Fruit fly (Drosophila melanogaster) whole organism, embryonic: ENCODE measurements around the gene CG5902.

Experiments
- Ada2b ChIP-seq: fragments of 200-800 bp; sonication (Bioruptor generic); IDR thresholded peaks from 2 replicates; pipeline ENCODE4 v1.3.6; 2022; ENCODE audit warnings: missing biosample characterization, missing genetic modification characterization
- CG10431 ChIP-seq: fragments of 200-800 bp; sonication (Bioruptor generic); optimal IDR thresholded peaks from 3 replicates; lab custom pipeline; 2018; ENCODE audit warnings: missing biosample characterization, mild to moderate bottlenecking, missing genetic modification characterization
- CG10543 ChIP-seq: fragments of 200-800 bp; sonication (Bioruptor generic); optimal IDR thresholded peaks from 3 replicates; lab custom pipeline; 2017; ENCODE audit warnings: missing biosample characterization, mild to moderate bottlenecking, missing genetic modification characterization, moderate library complexity
- CG11398 ChIP-seq: fragments of 200-800 bp; sonication (Bioruptor generic); optimal IDR thresholded peaks from 2 replicates; lab custom pipeline; 2016; ENCODE audit warnings: missing biosample characterization, missing genetic modification characterization
- CG14441 ChIP-seq: fragments of 200-800 bp; sonication (Bioruptor generic); IDR thresholded peaks from 2 replicates; pipeline ENCODE4 v1.3.6; 2022; ENCODE audit warnings: missing biosample characterization, missing genetic modification characterization
- CG16779 ChIP-seq: fragments of 200-800 bp; sonication (Bioruptor generic); IDR thresholded peaks from 2 replicates; pipeline ENCODE4 v1.3.6; 2022; ENCODE audit warnings: missing biosample characterization, missing genetic modification characterization
- CG17361 ChIP-seq: fragments of 200-800 bp; sonication (Bioruptor generic); IDR thresholded peaks from 3 replicates; pipeline ENCODE4 v1.3.6; 2022; ENCODE audit warnings: missing biosample characterization, missing genetic modification characterization
- CG2199 ChIP-seq: fragments of 200-800 bp; sonication (Bioruptor generic); IDR thresholded peaks from 3 replicates; pipeline ENCODE4 v1.3.6; 2022; ENCODE audit warnings: missing biosample characterization, missing genetic modification characterization
- CG7372 ChIP-seq: fragments of 200-800 bp; sonication (Bioruptor generic); IDR thresholded peaks from 2 replicates; pipeline ENCODE4 v1.3.6; 2022; ENCODE audit warnings: missing biosample characterization, missing genetic modification characterization
- CG8089 ChIP-seq: fragments of 200-800 bp; sonication (Bioruptor generic); optimal IDR thresholded peaks from 3 replicates; lab custom pipeline; 2016; ENCODE audit warnings: missing biosample characterization, missing genetic modification characterization
- CG9797 ChIP-seq: fragments of 200-800 bp; sonication (Bioruptor generic); optimal IDR thresholded peaks from 3 replicates; lab custom pipeline; 2018; ENCODE audit warnings: missing biosample characterization, mild to moderate bottlenecking, missing genetic modification characterization
- Camta ChIP-seq: fragments of 200-800 bp; sonication (Bioruptor generic); optimal IDR thresholded peaks from 2 replicates; lab custom pipeline; 2016; ENCODE audit warnings: missing biosample characterization, missing genetic modification characterization
- Dp ChIP-seq: fragments of 200-800 bp; sonication (Bioruptor generic); optimal IDR thresholded peaks from 2 replicates; lab custom pipeline; 2018; ENCODE audit warnings: missing biosample characterization, mild to moderate bottlenecking, missing genetic modification characterization, moderate library complexity
- Fer1 ChIP-seq: fragments of 200-800 bp; sonication (Bioruptor generic); optimal IDR thresholded peaks from 2 replicates; lab custom pipeline; 2017; ENCODE audit warnings: missing biosample characterization, mild to moderate bottlenecking, missing genetic modification characterization
- H2.0 ChIP-seq: fragments of 200-800 bp; sonication (Bioruptor generic); IDR thresholded peaks from 2 replicates; pipeline ENCODE4 v1.3.6; 2022; ENCODE audit warnings: missing biosample characterization, missing genetic modification characterization
- HHEX ChIP-seq: fragments of 200-800 bp; sonication (Bioruptor generic); optimal IDR thresholded peaks from 3 replicates; lab custom pipeline; 2017; ENCODE audit warnings: missing biosample characterization, mild to moderate bottlenecking, missing genetic modification characterization, missing genetic modification reagents
- HmgZ ChIP-seq: fragments of 200-800 bp; sonication (Bioruptor generic); optimal IDR thresholded peaks from 2 replicates; lab custom pipeline; 2018; ENCODE audit warnings: missing biosample characterization, mild to moderate bottlenecking, missing genetic modification characterization
- Hmr ChIP-seq: fragments of 200-800 bp; sonication (Bioruptor generic); optimal IDR thresholded peaks from 3 replicates; lab custom pipeline; 2017; ENCODE audit warnings: mild to moderate bottlenecking, missing biosample characterization, missing genetic modification reagents, missing genetic modification characterization
- Hsf ChIP-seq: fragments of 200-800 bp; sonication (Bioruptor generic); optimal IDR thresholded peaks from 3 replicates; lab custom pipeline; 2016; ENCODE audit warnings: missing biosample characterization, missing genetic modification characterization
- Kr ChIP-seq: fragments of 200-800 bp; sonication (Bioruptor generic); optimal IDR thresholded peaks from 2 replicates; lab custom pipeline; 2017; ENCODE audit warnings: missing biosample characterization, mild to moderate bottlenecking, missing genetic modification characterization
- Lim3 ChIP-seq: fragments of 200-800 bp; sonication (Bioruptor generic); IDR thresholded peaks from 2 replicates; pipeline ENCODE4 v1.3.6; 2022; ENCODE audit warnings: missing biosample characterization, missing genetic modification characterization
- NfI ChIP-seq: fragments of 200-800 bp; sonication (Bioruptor generic); optimal IDR thresholded peaks from 3 replicates; lab custom pipeline; 2018; ENCODE audit warnings: missing biosample characterization, mild to moderate bottlenecking, missing genetic modification characterization, moderate library complexity
- Optix ChIP-seq: fragments of 200-800 bp; sonication (Bioruptor generic); IDR thresholded peaks from 3 replicates; pipeline ENCODE4 v1.3.6; 2022; ENCODE audit warnings: missing biosample characterization, missing genetic modification characterization
- Rfx ChIP-seq: fragments of 200-800 bp; sonication (Bioruptor generic); IDR thresholded peaks from 2 replicates; pipeline ENCODE4 v1.3.6; 2022; ENCODE audit warnings: missing biosample characterization, missing genetic modification characterization
- TFAM ChIP-seq: fragments of 200-800 bp; sonication (Bioruptor generic); optimal IDR thresholded peaks from 2 replicates; lab custom pipeline; 2017; ENCODE audit warnings: missing biosample characterization, missing genetic modification characterization, inconsistent platforms
- bcd ChIP-seq: fragments of 200-800 bp; sonication (Bioruptor generic); optimal IDR thresholded peaks from 2 replicates; lab custom pipeline; 2017; ENCODE audit warnings: missing biosample characterization, mild to moderate bottlenecking, missing genetic modification characterization
- bsh ChIP-seq, 2 experiments: fragments of 200-800 bp; sonication (Bioruptor generic); optimal IDR thresholded peaks; 2 replicates each; lab custom pipeline; 2017 to 2018; ENCODE audit warnings: mild to moderate bottlenecking in 2 of 2, missing biosample characterization in 2 of 2, missing genetic modification characterization in 2 of 2, moderate library complexity in 1 of 2
- cato ChIP-seq: fragments of 200-800 bp; sonication (Bioruptor generic); optimal IDR thresholded peaks from 2 replicates; lab custom pipeline; 2016; ENCODE audit warnings: missing biosample characterization, missing genetic modification characterization, borderline replicate concordance
- crp ChIP-seq, 2 experiments: fragments of 200-800 bp; sonication (Bioruptor generic); optimal IDR thresholded peaks; 2 replicates in 1 of 2; 3 replicates in 1 of 2; lab custom pipeline; 2017; ENCODE audit warnings: missing biosample characterization in 2 of 2, missing genetic modification characterization in 2 of 2, mild to moderate bottlenecking in 1 of 2, moderate library complexity in 1 of 2
- eve ChIP-seq, 2 experiments: fragments of >200 bp; optimal IDR thresholded peaks; 2 replicates each; lab custom pipeline; 2017; ENCODE audit warnings: missing biosample characterization in 2 of 2, missing genetic modification characterization in 2 of 2
- ewg ChIP-seq: fragments of 200-800 bp; sonication (Bioruptor generic); optimal IDR thresholded peaks from 3 replicates; lab custom pipeline; 2017; ENCODE audit warnings: mild to moderate bottlenecking, missing biosample characterization, missing genetic modification reagents, missing genetic modification characterization
- gcm ChIP-seq: fragments of 200-800 bp; sonication (Bioruptor generic); optimal IDR thresholded peaks from 2 replicates; lab custom pipeline; 2019; ENCODE audit warnings: missing biosample characterization, mild to moderate bottlenecking, missing genetic modification characterization, moderate library complexity
- grn ChIP-seq: fragments of 200-800 bp; sonication (Bioruptor generic); optimal IDR thresholded peaks from 3 replicates; lab custom pipeline; 2017; ENCODE audit warnings: missing biosample characterization, missing genetic modification characterization
- lilli ChIP-seq: fragments of 200-800 bp; sonication (Bioruptor generic); optimal IDR thresholded peaks from 3 replicates; lab custom pipeline; 2016; ENCODE audit warnings: missing biosample characterization, missing genetic modification characterization
- nmo ChIP-seq: fragments of 200-800 bp; sonication (Bioruptor generic); optimal IDR thresholded peaks from 2 replicates; lab custom pipeline; 2018; ENCODE audit warnings: missing biosample characterization, mild to moderate bottlenecking, missing genetic modification characterization, moderate library complexity
- pho ChIP-seq: fragments of 200-800 bp; sonication (Bioruptor generic); optimal IDR thresholded peaks from 2 replicates; lab custom pipeline; 2016; ENCODE audit warnings: missing biosample characterization, missing genetic modification characterization
- pnt ChIP-seq: fragments of 200-800 bp; sonication (Bioruptor generic); optimal IDR thresholded peaks from 3 replicates; lab custom pipeline; 2016; ENCODE audit warnings: missing biosample characterization, missing genetic modification characterization
- pros ChIP-seq: fragments of 200-800 bp; sonication (Bioruptor generic); optimal IDR thresholded peaks from 3 replicates; lab custom pipeline; 2019; ENCODE audit warnings: missing biosample characterization, mild to moderate bottlenecking, missing genetic modification characterization, moderate library complexity
- pum ChIP-seq: fragments of 200-800 bp; sonication (Bioruptor generic); optimal IDR thresholded peaks from 2 replicates; lab custom pipeline; 2016; ENCODE audit warnings: missing biosample characterization, missing genetic modification characterization
- repo ChIP-seq: fragments of 200-800 bp; sonication (Bioruptor generic); optimal IDR thresholded peaks from 2 replicates; lab custom pipeline; 2016; ENCODE audit warnings: missing biosample characterization, missing genetic modification characterization
- sima ChIP-seq: fragments of 200-800 bp; sonication (Bioruptor generic); optimal IDR thresholded peaks from 2 replicates; lab custom pipeline; 2016; ENCODE audit warnings: missing biosample characterization, missing genetic modification characterization
- slou ChIP-seq: fragments of 200-800 bp; sonication (Bioruptor generic); optimal IDR thresholded peaks from 3 replicates; lab custom pipeline; 2016; ENCODE audit warnings: missing biosample characterization, missing genetic modification characterization
- slp2 ChIP-seq: fragments of 200-800 bp; sonication (Bioruptor generic); optimal IDR thresholded peaks from 2 replicates; lab custom pipeline; 2016; ENCODE audit warnings: missing biosample characterization, missing genetic modification characterization
- so ChIP-seq: fragments of 200-800 bp; sonication (Bioruptor generic); IDR thresholded peaks from 3 replicates; pipeline ENCODE4 v1.3.6; 2022; ENCODE audit warnings: missing biosample characterization, missing genetic modification characterization
- tgo ChIP-seq: fragments of 200-800 bp; sonication (Bioruptor generic); IDR thresholded peaks from 3 replicates; pipeline ENCODE4 v1.3.6; 2022; ENCODE audit warnings: missing biosample characterization, missing genetic modification characterization
- tna ChIP-seq: fragments of 200-800 bp; sonication (Bioruptor generic); IDR thresholded peaks from 2 replicates; pipeline ENCODE4 v1.3.6; 2022; ENCODE audit warnings: missing biosample characterization, missing genetic modification characterization; ENCODE audit not compliant: partially characterized antibody
- tup ChIP-seq: fragments of 200-800 bp; sonication (Bioruptor generic); optimal IDR thresholded peaks from 2 replicates; lab custom pipeline; 2016; ENCODE audit warnings: missing biosample characterization, mild to moderate bottlenecking, missing genetic modification characterization, moderate library complexity
- zf30C ChIP-seq: fragments of 200-800 bp; sonication (Bioruptor generic); optimal IDR thresholded peaks from 3 replicates; lab custom pipeline; 2018; ENCODE audit warnings: missing biosample characterization, mild to moderate bottlenecking, missing genetic modification characterization

Gene CG5902

DNA sequence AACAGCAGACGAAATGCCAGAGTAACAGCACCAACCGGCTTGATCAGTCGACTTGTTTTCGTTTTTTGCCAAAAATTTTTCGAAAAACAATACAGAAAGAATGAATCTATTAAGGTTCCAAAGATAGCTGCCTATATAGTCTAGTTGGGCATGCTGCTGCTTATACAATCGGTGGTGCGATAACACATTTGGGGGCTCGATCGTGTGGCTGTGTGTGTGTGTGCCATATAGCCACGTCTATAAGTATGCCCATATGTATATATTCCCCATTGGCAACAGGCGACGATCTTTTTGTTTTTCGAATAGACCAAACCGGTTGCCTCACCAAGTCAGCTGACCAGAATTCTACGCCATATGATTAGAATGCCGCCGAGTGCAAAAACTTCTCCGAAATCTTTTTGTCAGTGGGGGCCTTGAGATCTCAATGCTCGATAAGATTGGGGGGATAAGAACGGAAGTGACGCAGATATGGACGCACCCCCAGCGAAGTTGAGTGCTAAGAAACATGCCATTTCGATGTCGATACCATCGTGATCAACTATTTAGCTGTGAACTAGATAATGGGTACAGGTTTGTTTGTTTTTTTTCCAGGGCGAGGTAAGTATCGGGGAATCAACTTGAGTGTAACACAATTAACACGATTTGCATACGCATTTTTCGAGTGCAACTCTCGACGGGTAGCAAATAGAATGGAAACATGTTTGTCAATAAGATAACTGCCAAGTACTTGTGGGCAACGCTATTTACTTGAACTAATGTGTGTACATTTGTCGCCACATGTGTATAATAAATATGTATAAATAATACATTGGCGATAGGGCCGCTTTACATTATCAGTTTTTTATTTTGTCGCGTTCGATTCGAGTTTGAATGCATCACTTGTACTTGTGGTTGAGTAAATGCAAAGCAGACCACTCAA is 46.3 kb upstream of the CG5902 start (continued):
- TF ChIP-seq CG14441 (peak; percentile 57), CG11398 (peak; percentile 68), pnt (GFP tag; lab: Kevin White, UChicago) (peak; percentile 12), H2.0 (GFP tag; lab: Robert Waterston, UW) (peak; percentile 62), NfI (peak; percentile 50), Lim3 (no peak), tup (GFP tag; lab: Kevin White, UChicago) (peak; percentile 80), lilli (GFP tag; lab: Kevin White, UChicago) (peak; percentile 52), Rfx (peak; percentile 73), pros (GFP tag; lab: Kevin White, UChicago) (no peak), CG17361 (GFP tag; lab: Robert Waterston, UW) (peak; percentile 61; the same call in 1 of the 3 replicates), bsh (GFP tag; optimal IDR thresholded peaks at IDR 0.05; lab: Kevin White, UChicago) (peak in 1 of 2 experiments; percentile 90), Kr (GFP tag; lab: Kevin White, UChicago) (peak; percentile 91), CG9797 (GFP tag; lab: Kevin White, UChicago) (peak; percentile 26), nmo (GFP tag; lab: Kevin White, UChicago) (peak; percentile 50), CG2199 (GFP tag; lab: Robert Waterston, UW) (no peak), eve (GFP tag; optimal IDR thresholded peaks at IDR 0.05; lab: Kevin White, UChicago) (peak in 1 of 2 experiments; percentile 75), Hsf (GFP tag; lab: Kevin White, UChicago) (peak; percentile 67), HHEX (peak; percentile 88), zf30C (peak; percentile 10), HmgZ (tag; lab: Kevin White, UChicago) (peak; percentile 90), pho (GFP tag; lab: Kevin White, UChicago) (peak; percentile 9), Fer1 (peak; percentile 84), CG10431 (GFP tag; lab: Kevin White, UChicago) (peak; percentile 90), Camta (peak; percentile 70), CG8089 (GFP tag; lab: Kevin White, UChicago) (peak; percentile 73), sima (peak; percentile 58), Hmr (GFP tag; lab: Kevin White, UChicago) (peak; percentile 89), so (GFP tag; lab: Robert Waterston, UW) (peak; percentile 89; the same call in 2 of the 3 replicates), CG7372 (GFP tag; lab: Robert Waterston, UW) (peak; percentile 38; the same call in 1 of the 2 replicates), tna (GFP tag; lab: Robert Waterston, UW) (no peak), repo (GFP tag; lab: Kevin White, UChicago) (peak; percentile 66), ewg (GFP tag; lab: Kevin White, UChicago) (peak; percentile 73), bcd (GFP tag; lab: Kevin White, UChicago) (peak; percentile 76), pum (peak; percentile 47), Ada2b (no peak), crp (GFP tag; optimal IDR thresholded peaks at IDR 0.05; lab: Kevin White, UChicago) (peak in 1 of 2 experiments; percentile 2), grn (GFP tag; lab: Kevin White, UChicago) (peak; percentile 92), tgo (GFP tag; lab: Robert Waterston, UW) (peak; percentile 49; the same call in 2 of the 3 replicates), CG10543 (GFP tag; lab: Kevin White, UChicago) (peak; percentile 90), slou (GFP tag; lab: Kevin White, UChicago) (peak; percentile 82), Dp (GFP tag; lab: Kevin White, UChicago) (no peak), cato (GFP tag; lab: Kevin White, UChicago) (peak; percentile 44), slp2 (GFP tag; lab: Kevin White, UChicago) (no peak), gcm (GFP tag; lab: Kevin White, UChicago) (peak; percentile 89), TFAM (peak; percentile 59), CG16779 (0 out of 2 replicates have a peak, but pooled peaks have one; percentile 18), Optix (GFP tag; lab: Robert Waterston, UW) (peak; percentile 54; the same call in 1 of the 3 replicates)
